Fruit fly (Drosophila melanogaster): ENCODE measurements around the gene CG3597.
A peak's percentile ranks its signal among the peaks of the same experiment; 100 is the strongest.

Gene CG3597

DNA sequence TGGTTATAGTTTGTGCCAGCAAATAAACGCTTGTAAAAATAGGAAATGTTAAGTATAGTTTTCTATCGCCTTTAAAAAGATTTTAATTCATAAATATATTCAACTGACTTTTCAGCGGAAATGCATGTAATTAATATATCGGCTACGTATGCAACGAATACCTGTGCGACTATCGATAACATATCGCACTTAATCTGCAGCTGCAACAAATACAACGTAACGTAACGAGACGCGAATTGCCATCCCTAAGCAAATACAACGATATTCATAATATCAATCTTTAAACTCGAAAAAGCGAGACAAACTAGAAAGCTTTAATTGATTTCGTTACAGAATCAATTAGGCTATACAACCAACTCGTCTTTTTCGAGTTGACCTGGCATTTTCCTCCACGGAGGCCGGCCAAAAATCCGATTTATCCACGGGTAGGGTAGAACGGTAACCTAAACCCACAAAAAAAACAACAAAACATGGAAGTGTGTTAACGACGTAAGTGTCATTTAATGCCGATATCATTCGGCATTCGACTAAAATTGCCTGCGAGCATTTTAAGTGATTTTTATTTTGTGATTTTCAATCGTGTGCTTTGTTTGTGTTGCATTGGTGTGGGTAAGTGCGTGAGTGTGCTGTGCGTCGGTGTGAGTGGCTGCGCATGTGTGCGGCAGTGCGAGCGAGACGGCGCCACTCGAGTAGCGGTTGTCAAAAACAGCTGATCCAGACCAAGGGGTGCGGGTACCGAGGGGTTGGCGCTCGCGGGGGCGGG lies 4.5 kb upstream of the CG3597 start, which contains the start of gene Atxn7 (continued):
- TF ChIP-seq Spps (tag; optimal IDR thresholded peaks at IDR 0.05) (no peak), CG6254 (GFP tag; optimal IDR thresholded peaks at IDR 0.05) (peak; percentile 50), Ets65A (GFP tag) (peak; percentile 91), Rx (GFP tag; IDR thresholded peaks at IDR 0.05) (0 out of 2 replicates have a peak, but pooled peaks have one; percentile 22), dpn (GFP tag; optimal IDR thresholded peaks at IDR 0.05) (peak in 1 of 2 experiments; percentile 57), pita (GFP tag; optimal IDR thresholded peaks at IDR 0.05) (no peak), CG9215 (GFP tag; IDR thresholded peaks at IDR 0.05) (no peak), danr (GFP tag; IDR thresholded peaks at IDR 0.05) (no peak), TFAM (GFP tag; optimal IDR thresholded peaks at IDR 0.05) (no peak), CG16815 (GFP tag; optimal IDR thresholded peaks at IDR 0.05) (no peak), CG8924 (tag; optimal IDR thresholded peaks at IDR 0.05) (peak; percentile 51), sd (tag; optimal IDR thresholded peaks at IDR 0.05) (peak; percentile 40), tll (GFP tag; optimal IDR thresholded peaks at IDR 0.05) (peak in 1 of 2 experiments; percentile 82), CG10654 (GFP tag; optimal IDR thresholded peaks at IDR 0.05) (peak; percentile 15), CG6765 (GFP tag; optimal IDR thresholded peaks at IDR 0.05) (peak; percentile 56), Atf3 (GFP tag; optimal IDR thresholded peaks at IDR 0.05) (no peak), D19A (tag; optimal IDR thresholded peaks at IDR 0.05) (peak; percentile 46), CG12104 (GFP tag; optimal IDR thresholded peaks at IDR 0.05) (peak; percentile 65), az2 (GFP tag; optimal IDR thresholded peaks at IDR 0.05) (peak; percentile 24), Doc2 (GFP tag; IDR thresholded peaks at IDR 0.05) (no peak), so (GFP tag; IDR thresholded peaks at IDR 0.05) (peak; percentile 52), CG1647 (GFP tag; optimal IDR thresholded peaks at IDR 0.05) (peak; percentile 32), knrl (GFP tag; IDR thresholded peaks at IDR 0.05; ENCODE audit: partially characterized antibody) (peak; percentile 86), Six4 (GFP tag; optimal IDR thresholded peaks at IDR 0.05) (no peak), ash1 (GFP tag; optimal IDR thresholded peaks at IDR 0.05) (no peak), en (GFP tag; optimal IDR thresholded peaks at IDR 0.05) (peak; percentile 43), ato (GFP tag; IDR thresholded peaks at IDR 0.05; ENCODE audit: partially characterized antibody) (peak; percentile 96), fd96Cb (tag; optimal IDR thresholded peaks at IDR 0.05) (no peak), CG7839 (tag; optimal IDR thresholded peaks at IDR 0.05) (peak; percentile 54), CG10209 (GFP tag; optimal IDR thresholded peaks at IDR 0.05) (peak; percentile 68), Hr51 (GFP tag; optimal IDR thresholded peaks at IDR 0.05) (peak; percentile 45 to 67), CG34422 (GFP tag; IDR thresholded peaks at IDR 0.05) (peak; percentile 94), H15 (GFP tag; IDR thresholded peaks at IDR 0.05) (peak; percentile 11; the same call in 1 of the 3 replicates), crp (GFP tag; optimal IDR thresholded peaks at IDR 0.05) (peak; percentile 74 to 99), Aef1 (GFP tag; IDR thresholded peaks at IDR 0.05) (peak; percentile 80), CG13123 (GFP tag; optimal IDR thresholded peaks at IDR 0.05) (no peak), Med (GFP tag) (peak; percentile 97), croc (GFP tag; conservative IDR thresholded peaks at IDR 0.05) (no peak), D (optimal IDR thresholded peaks at IDR 0.05) (no peak), D (GFP tag; optimal IDR thresholded peaks at IDR 0.05) (peak; percentile 22), CG10565 (GFP tag; optimal IDR thresholded peaks at IDR 0.05) (no peak), dmrt99B (tag; optimal IDR thresholded peaks at IDR 0.05) (peak; percentile 56), Opbp (GFP tag; IDR thresholded peaks at IDR 0.05; ENCODE audit: partially characterized antibody) (peak; percentile 99), NFAT (GFP tag; IDR thresholded peaks at IDR 0.05) (peak; percentile 50; the same call in 1 of the 2 replicates), tna (GFP tag; IDR thresholded peaks at IDR 0.05; ENCODE audit: partially characterized antibody) (peak; percentile 73; the same call in 1 of the 2 replicates), Dp (GFP tag; optimal IDR thresholded peaks at IDR 0.05) (peak; percentile 29), CG34376 (GFP tag; optimal IDR thresholded peaks at IDR 0.05) (peak; percentile 32), CG8388 (GFP tag; optimal IDR thresholded peaks at IDR 0.05) (peak; percentile 53)
